Worm (Caenorhabditis elegans): ENCODE measurements around the gene fnip-2.
A peak's percentile ranks its signal among the peaks of the same experiment; 100 is the strongest.

The fnip-2 gene

ce11 chrIV:2222528-2222927, at the start of gene fnip-2:
Gene fnip-2 (plus strand): TSS chrIV:2222828.
- no peak for TF ChIP-seq zip-8 (tag; optimal IDR thresholded peaks at IDR 0.05)
- TF ChIP-seq nhr-2 (tag; optimal IDR thresholded peaks at IDR 0.05) = no peak
- no peak for TF ChIP-seq nhr-76 (tag; optimal IDR thresholded peaks at IDR 0.05)
- TF ChIP-seq tbx-8 (GFP tag; optimal IDR thresholded peaks at IDR 0.05) = no peak
- no peak for TF ChIP-seq flh-1 (GFP tag; optimal IDR thresholded peaks at IDR 0.05)
- TF ChIP-seq ceh-83 (GFP tag; optimal IDR thresholded peaks at IDR 0.05) = no peak
- no peak for TF ChIP-seq lin-13 (tag; optimal IDR thresholded peaks at IDR 0.05)
- no peak for TF ChIP-seq blmp-1 (tag; optimal IDR thresholded peaks at IDR 0.05)
- no peak for TF ChIP-seq ztf-11 (tag; optimal IDR thresholded peaks at IDR 0.05)
- TF ChIP-seq nhr-12 (tag; optimal IDR thresholded peaks at IDR 0.05) = no peak
- no peak for TF ChIP-seq elt-1 (tag; optimal IDR thresholded peaks at IDR 0.05; ENCODE audit: borderline replicate concordance, insufficient read depth)
- no peak for TF ChIP-seq sem-2 (GFP tag; optimal IDR thresholded peaks at IDR 0.05)
- TF ChIP-seq ces-1 (GFP tag; optimal IDR thresholded peaks at IDR 0.05) = no peak
- TF ChIP-seq drap-1 (GFP tag; optimal IDR thresholded peaks at IDR 0.05) = no peak
- TF ChIP-seq M03D4.4 (tag; optimal IDR thresholded peaks at IDR 0.05) = no peak
- TF ChIP-seq ham-2 (GFP tag; optimal IDR thresholded peaks at IDR 0.05) = no peak
- TF ChIP-seq bed-3 (GFP tag; optimal IDR thresholded peaks at IDR 0.05) = no peak

- TF ChIP-seq ces-1 (GFP tag; optimal IDR thresholded peaks at IDR 0.05) = peak; percentile 71
- no peak for TF ChIP-seq lin-13 (tag; optimal IDR thresholded peaks at IDR 0.05)
- TF ChIP-seq blmp-1 (tag; optimal IDR thresholded peaks at IDR 0.05) = no peak
Measured at ce11 chrIV:2172880-2173279, 49.7 kb upstream of the fnip-2 start.

ce11 chrIV:2175291-2175690, 47.3 kb upstream of the fnip-2 start, which contains the start of gene C54E4.1:
Gene C54E4.1 (plus strand): TSS chrIV:2175591.
- TF ChIP-seq flh-1 (GFP tag; optimal IDR thresholded peaks at IDR 0.05) (no peak), nhr-28 (tag; optimal IDR thresholded peaks at IDR 0.05) (no peak), unc-62 (GFP tag; optimal IDR thresholded peaks at IDR 0.05) (no peak), blmp-1 (tag; optimal IDR thresholded peaks at IDR 0.05) (no peak), cnd-1 (tag; optimal IDR thresholded peaks at IDR 0.05) (no peak), nhr-237 (tag; optimal IDR thresholded peaks at IDR 0.05) (no peak), ceh-39 (tag; optimal IDR thresholded peaks at IDR 0.05) (no peak), nhr-12 (tag; optimal IDR thresholded peaks at IDR 0.05) (no peak), zip-8 (tag; optimal IDR thresholded peaks at IDR 0.05) (no peak), nhr-2 (tag; optimal IDR thresholded peaks at IDR 0.05) (no peak), pha-4 (tag; optimal IDR thresholded peaks at IDR 0.05) (no peak), ztf-11 (tag; optimal IDR thresholded peaks at IDR 0.05) (no peak), elt-3 (tag; optimal IDR thresholded peaks at IDR 0.05) (no peak), sptf-1 (tag; optimal IDR thresholded peaks at IDR 0.05) (no peak), lin-32 (GFP tag; optimal IDR thresholded peaks at IDR 0.05) (no peak), bed-3 (GFP tag; optimal IDR thresholded peaks at IDR 0.05) (no peak), mab-5 (tag; optimal IDR thresholded peaks at IDR 0.05) (no peak), hlh-1 (tag; optimal IDR thresholded peaks at IDR 0.05) (no peak), drap-1 (GFP tag; optimal IDR thresholded peaks at IDR 0.05) (no peak), elt-1 (tag; optimal IDR thresholded peaks at IDR 0.05; ENCODE audit: borderline replicate concordance, insufficient read depth) (no peak)

ce11 chrIV:2177545-2177944, 45.1 kb upstream of the fnip-2 start, which contains the start of gene hrpu-2:
Gene hrpu-2 (plus strand): TSS chrIV:2177896.
- TF ChIP-seq nhr-76 (tag; optimal IDR thresholded peaks at IDR 0.05) (no peak), mab-5 (tag; optimal IDR thresholded peaks at IDR 0.05) (no peak), ceh-39 (tag; optimal IDR thresholded peaks at IDR 0.05) (peak; percentile 32), sem-2 (GFP tag; optimal IDR thresholded peaks at IDR 0.05) (no peak), elt-1 (tag; optimal IDR thresholded peaks at IDR 0.05; ENCODE audit: borderline replicate concordance, insufficient read depth) (no peak), pha-4 (tag; optimal IDR thresholded peaks at IDR 0.05) (peak; percentile 55), unc-39 (tag; optimal IDR thresholded peaks at IDR 0.05) (no peak), ces-1 (GFP tag; optimal IDR thresholded peaks at IDR 0.05) (peak; percentile 77), lsy-2 (tag; optimal IDR thresholded peaks at IDR 0.05) (peak; percentile 73), snpc-4 (tag; optimal IDR thresholded peaks at IDR 0.05) (no peak), drap-1 (GFP tag; optimal IDR thresholded peaks at IDR 0.05) (no peak), cnd-1 (tag; optimal IDR thresholded peaks at IDR 0.05) (no peak), flh-1 (GFP tag; optimal IDR thresholded peaks at IDR 0.05) (no peak), nhr-237 (tag; optimal IDR thresholded peaks at IDR 0.05) (peak; percentile 62), ztf-11 (tag; optimal IDR thresholded peaks at IDR 0.05) (no peak), lin-13 (tag; optimal IDR thresholded peaks at IDR 0.05) (peak; percentile 71), mep-1 (tag; optimal IDR thresholded peaks at IDR 0.05) (peak; percentile 80), hlh-1 (tag; optimal IDR thresholded peaks at IDR 0.05) (peak; percentile 26), nhr-2 (tag; optimal IDR thresholded peaks at IDR 0.05) (no peak), ceh-43 (GFP tag; optimal IDR thresholded peaks at IDR 0.05) (no peak)

All from whole organism, mixed stage, embryonic.